Fruit fly (Drosophila melanogaster): ENCODE measurements around the gene CG1172.

dm6 chr3R:5374720-5375119 lies 19.0 kb upstream of the CG1172 start, which contains the start of the genes hd and CG14667:
- no peak for TF ChIP-seq Sp1 (GFP tag; optimal IDR thresholded peaks at IDR 0.05)
- no peak for TF ChIP-seq fru (GFP tag; optimal IDR thresholded peaks at IDR 0.05)
- TF ChIP-seq Jra (GFP tag; optimal IDR thresholded peaks at IDR 0.05) = no peak
- TF ChIP-seq Myc (optimal IDR thresholded peaks at IDR 0.05) = no peak
- TF ChIP-seq ey (GFP tag; optimal IDR thresholded peaks at IDR 0.05) = no peak
- no peak for TF ChIP-seq CG9705 (GFP tag; optimal IDR thresholded peaks at IDR 0.05)
- TF ChIP-seq sage (GFP tag; optimal IDR thresholded peaks at IDR 0.05) = no peak
- TF ChIP-seq rgr (GFP tag; optimal IDR thresholded peaks at IDR 0.05) = no peak
- no peak for TF ChIP-seq dmrt93B (GFP tag; optimal IDR thresholded peaks at IDR 0.05)
- no peak for TF ChIP-seq brk (GFP tag; optimal IDR thresholded peaks at IDR 0.05)
- TF ChIP-seq pan (optimal IDR thresholded peaks at IDR 0.05) = no peak
- no peak for TF ChIP-seq Hr78 (GFP tag; optimal IDR thresholded peaks at IDR 0.05)
